Worm (Caenorhabditis elegans) whole organism, L3 larva: ENCODE measurements around the gene T28F3.8.

Source experiments
- lin-15B ChIP-seq: fragments of 150-350 bp; optimal IDR thresholded peaks from 2 replicates; lab custom pipeline; 2014; ENCODE audit warnings: missing biosample characterization, missing genetic modification characterization
- nhr-237 ChIP-seq: fragments of 150-350 bp; optimal IDR thresholded peaks from 2 replicates; lab custom pipeline; 2014; ENCODE audit warnings: missing biosample characterization, missing genetic modification characterization

ce11 chrIV:17338920-17339510, 31.9 kb upstream of the T28F3.8 start, which contains the start of gene C49C3.10:
- TF ChIP-seq nhr-237 (tag; lab: Kevin White, UChicago) (no peak), lin-15B (no peak)
